Worm (Caenorhabditis elegans) whole organism, mixed stage, embryonic: ENCODE results near the gene Y47D7A.12.

Experiments
- ceh-43 ChIP-seq: fragments of 200-800 bp; sonication (Bioruptor generic); optimal IDR thresholded peaks from 2 replicates; lab custom pipeline; 2018; ENCODE audit warnings: mild to moderate bottlenecking, missing genetic modification characterization, moderate library complexity, missing compliant biosample characterization
- ces-1 ChIP-seq: fragments of 150-350 bp; optimal IDR thresholded peaks from 2 replicates; lab custom pipeline; 2014; ENCODE audit warnings: missing biosample characterization, missing genetic modification reagents, missing genetic modification characterization
- elt-3 ChIP-seq: fragments of 150-350 bp; optimal IDR thresholded peaks from 2 replicates; lab custom pipeline; 2014; ENCODE audit warnings: missing biosample characterization, missing genetic modification characterization
- lsy-2 ChIP-seq: fragments of 150-350 bp; optimal IDR thresholded peaks from 2 replicates; lab custom pipeline; 2014; ENCODE audit warnings: missing biosample characterization, missing genetic modification characterization
- nhr-237 ChIP-seq: fragments of 150-350 bp; optimal IDR thresholded peaks from 2 replicates; lab custom pipeline; 2014; ENCODE audit warnings: missing biosample characterization, missing genetic modification characterization
- pha-4 ChIP-seq: fragments of 150-350 bp; optimal IDR thresholded peaks from 2 replicates; lab custom pipeline; 2018; ENCODE audit warnings: missing biosample characterization, missing genetic modification reagents, missing genetic modification characterization
- snpc-4 ChIP-seq: fragments of 150-350 bp; optimal IDR thresholded peaks from 2 replicates; lab custom pipeline; 2014; ENCODE audit warnings: missing biosample characterization, missing genetic modification characterization
- unc-39 ChIP-seq: fragments of 150-350 bp; optimal IDR thresholded peaks from 2 replicates; lab custom pipeline; 2014; ENCODE audit warnings: missing biosample characterization, missing genetic modification characterization
- unc-62 ChIP-seq: fragments of 150-350 bp; optimal IDR thresholded peaks from 2 replicates; lab custom pipeline; 2014; ENCODE audit warnings: missing biosample characterization, missing genetic modification reagents, missing genetic modification characterization
- ztf-11 ChIP-seq: fragments of 150-350 bp; optimal IDR thresholded peaks from 2 replicates; lab custom pipeline; 2014; ENCODE audit warnings: missing biosample characterization, missing genetic modification characterization

- no peak for TF ChIP-seq lsy-2 (tag; lab: Kevin White, UChicago)
- no peak for TF ChIP-seq ces-1
- TF ChIP-seq unc-39 (tag; lab: Kevin White, UChicago) = no peak
- no peak for TF ChIP-seq ceh-43
- TF ChIP-seq nhr-237 (tag; lab: Kevin White, UChicago) = no peak
- no peak for TF ChIP-seq unc-62 (GFP tag; lab: Kevin White, UChicago)
- TF ChIP-seq pha-4 = no peak
- TF ChIP-seq elt-3 (tag; lab: Kevin White, UChicago) = no peak
- no peak for TF ChIP-seq snpc-4 (tag; lab: Kevin White, UChicago)
- no peak for TF ChIP-seq ztf-11 (tag; lab: Kevin White, UChicago)
These were observed 13.4 kb upstream of the Y47D7A.12 start, which contains the start of gene rft-1 for ce11 chrV:4442749-4443381.
